Worm (Caenorhabditis elegans) whole organism, L4 larva: ENCODE results near the gene spp-28.

ENCODE experiments used
- D1046.2 ChIP-seq: fragments of 200-800 bp; sonication (Bioruptor generic); IDR thresholded peaks from 2 replicates; pipeline ENCODE4 v1.3.6; 2022; ENCODE audit warnings: missing genetic modification characterization, missing compliant biosample characterization
- F10B5.3 ChIP-seq: sonication (generic microtip); optimal IDR thresholded peaks from 2 replicates; lab custom pipeline; 2016; ENCODE audit warnings: mild to moderate bottlenecking, missing genetic modification characterization, missing compliant biosample characterization
- F49E8.2 ChIP-seq: sonication (generic microtip); optimal IDR thresholded peaks from 2 replicates; lab custom pipeline; 2016; ENCODE audit warnings: missing compliant biosample characterization, mild to moderate bottlenecking, missing genetic modification characterization, borderline replicate concordance
- R02D3.7 ChIP-seq: fragments of 150-350 bp; sonication (generic microtip); optimal IDR thresholded peaks from 3 replicates; lab custom pipeline; 2014; ENCODE audit warnings: missing biosample characterization, missing genetic modification characterization
- T26A8.4 ChIP-seq: fragments of 200-800 bp; sonication (Bioruptor generic); IDR thresholded peaks from 2 replicates; pipeline ENCODE4 v1.3.6; 2022; ENCODE audit warnings: missing genetic modification characterization, missing compliant biosample characterization
- Y5F2A.4 ChIP-seq: fragments of 200-800 bp; sonication (Bioruptor generic); optimal IDR thresholded peaks from 2 replicates; lab custom pipeline; 2018; ENCODE audit warnings: mild to moderate bottlenecking, missing genetic modification characterization, missing compliant biosample characterization
- ZK337.2 ChIP-seq: fragments of 200-800 bp; sonication (Bioruptor generic); IDR thresholded peaks from 2 replicates; pipeline ENCODE4 v1.3.6; 2022; ENCODE audit warnings: missing genetic modification reagents, missing genetic modification characterization, missing compliant biosample characterization
- aha-1 ChIP-seq: fragments of 150-350 bp; peaks from one replicate; lab custom pipeline; 2014; ENCODE audit warnings: missing biosample characterization, missing genetic modification characterization
- ceh-44 ChIP-seq: fragments of 200-800 bp; sonication (Bioruptor generic); IDR thresholded peaks from 2 replicates; pipeline ENCODE4 v1.3.6; 2022; ENCODE audit warnings: missing genetic modification reagents, missing genetic modification characterization, missing compliant biosample characterization
- ces-1 ChIP-seq: fragments of 150-350 bp; sonication (generic microtip); optimal IDR thresholded peaks from 4 replicates; lab custom pipeline; 2014; ENCODE audit warnings: missing biosample characterization, missing genetic modification reagents, missing genetic modification characterization
- ctbp-1 ChIP-seq: fragments of 200-800 bp; sonication (Bioruptor generic); IDR thresholded peaks from 2 replicates; pipeline ENCODE4 v1.3.6; 2022; ENCODE audit warnings: missing genetic modification reagents, missing genetic modification characterization, missing compliant biosample characterization
- daf-16 ChIP-seq, 3 experiments: sonication (generic microtip); optimal IDR thresholded peaks; 2 replicates each; lab custom pipeline; 2016 to 2017; ENCODE audit warnings: missing genetic modification characterization in 3 of 3, missing genetic modification reagents in 3 of 3, mild to moderate bottlenecking in 2 of 3, missing compliant biosample characterization in 2 of 3, missing biosample characterization in 1 of 3, moderate library complexity in 1 of 3
- daf-8 ChIP-seq: fragments of 200-800 bp; sonication (Bioruptor generic); IDR thresholded peaks from 2 replicates; pipeline ENCODE4 v1.3.6; 2022; ENCODE audit warnings: missing genetic modification characterization, missing compliant biosample characterization
- dmd-9 ChIP-seq: fragments of 200-800 bp; sonication (Bioruptor generic); IDR thresholded peaks from 2 replicates; pipeline ENCODE4 v1.3.6; 2022; ENCODE audit warnings: missing genetic modification reagents, missing genetic modification characterization, missing compliant biosample characterization
- fkh-10 ChIP-seq: fragments of 150-350 bp; optimal IDR thresholded peaks from 2 replicates; lab custom pipeline; 2014; ENCODE audit warnings: missing biosample characterization, missing genetic modification reagents, missing genetic modification characterization
- hlh-11 ChIP-seq: fragments of 200-800 bp; sonication (Bioruptor generic); optimal IDR thresholded peaks from 2 replicates; lab custom pipeline; 2018; ENCODE audit warnings: mild to moderate bottlenecking, missing genetic modification characterization, missing compliant biosample characterization
- lim-7 ChIP-seq: fragments of 200-800 bp; sonication (Bioruptor generic); IDR thresholded peaks from 2 replicates; pipeline ENCODE4 v1.3.6; 2022; ENCODE audit warnings: missing genetic modification characterization, missing compliant biosample characterization
- lin-29 ChIP-seq: fragments of 200-800 bp; sonication (Bioruptor generic); IDR thresholded peaks from 2 replicates; pipeline ENCODE4 v1.3.6; 2022; ENCODE audit warnings: missing genetic modification reagents, missing genetic modification characterization, missing compliant biosample characterization
- lin-38 ChIP-seq: fragments of 200-800 bp; sonication (Bioruptor generic); IDR thresholded peaks from 2 replicates; pipeline ENCODE4 v1.3.6; 2022; ENCODE audit warnings: missing genetic modification reagents, missing genetic modification characterization, missing compliant biosample characterization
- lsy-2 ChIP-seq, 2 experiments: fragments of 150-350 bp in 1 of 2; sonication (generic microtip) in 1 of 2; optimal IDR thresholded peaks; 2 replicates each; lab custom pipeline; 2014 to 2017; ENCODE audit warnings: missing biosample characterization in 2 of 2, missing genetic modification characterization in 2 of 2
- mdl-1 ChIP-seq, 2 experiments: fragments of 150-350 bp in 1 of 2; sonication (generic microtip) in 1 of 2; optimal IDR thresholded peaks; 2 replicates each; lab custom pipeline; 2014 to 2017; ENCODE audit warnings: missing biosample characterization in 2 of 2, missing genetic modification characterization in 2 of 2
- mdt-29 ChIP-seq: fragments of 200-800 bp; sonication (Bioruptor generic); IDR thresholded peaks from 2 replicates; pipeline ENCODE4 v1.3.6; 2022; ENCODE audit warnings: missing genetic modification reagents, missing genetic modification characterization, missing compliant biosample characterization
- nhr-11 ChIP-seq: fragments of 150-350 bp; optimal IDR thresholded peaks from 2 replicates; lab custom pipeline; 2014; ENCODE audit warnings: missing biosample characterization, missing genetic modification characterization
- nhr-42 ChIP-seq: fragments of 200-800 bp; sonication (Bioruptor generic); IDR thresholded peaks from 2 replicates; pipeline ENCODE4 v1.3.6; 2022; ENCODE audit warnings: missing genetic modification characterization, missing compliant biosample characterization
- nhr-6 ChIP-seq: fragments of 150-350 bp; optimal IDR thresholded peaks from 2 replicates; lab custom pipeline; 2014; ENCODE audit warnings: missing biosample characterization, missing genetic modification characterization
- pha-4 ChIP-seq, 2 experiments: fragments of 150-350 bp in 1 of 2; fragments of 200-800 bp in 1 of 2; sonication (Bioruptor generic) in 1 of 2; IDR thresholded peaks in 1 of 2; optimal IDR thresholded peaks in 1 of 2; 2 replicates each; pipeline versions ENCODE4 v1.3.6 to Lab custom; 2014 to 2022; ENCODE audit warnings: missing genetic modification characterization in 2 of 2, missing genetic modification reagents in 2 of 2, missing biosample characterization in 1 of 2, missing compliant biosample characterization in 1 of 2
- spr-3 ChIP-seq: fragments of 200-800 bp; sonication (Bioruptor generic); optimal IDR thresholded peaks from 2 replicates; lab custom pipeline; 2018; ENCODE audit warnings: mild to moderate bottlenecking, missing genetic modification characterization, missing compliant biosample characterization
- unc-130 ChIP-seq: sonication (generic microtip); optimal IDR thresholded peaks from 2 replicates; lab custom pipeline; 2016; ENCODE audit warnings: missing genetic modification reagents, missing genetic modification characterization, missing compliant biosample characterization
- unc-62 ChIP-seq, 3 experiments: fragments of 150-350 bp in 1 of 3; sonication (generic microtip); optimal IDR thresholded peaks in 2 of 3; peaks in 1 of 3; 1 replicate in 1 of 3; 2 replicates in 2 of 3; lab custom pipeline; 2014 to 2017; ENCODE audit warnings: missing biosample characterization in 3 of 3, missing genetic modification characterization in 3 of 3, missing genetic modification reagents in 3 of 3, missing genotype in 1 of 3
- zag-1 ChIP-seq: fragments of 150-350 bp; optimal IDR thresholded peaks from 2 replicates; lab custom pipeline; 2014; ENCODE audit warnings: missing biosample characterization, missing genetic modification characterization
- zfp-3 ChIP-seq: fragments of 200-800 bp; sonication (Bioruptor generic); conservative IDR thresholded peaks from 2 replicates; pipeline ENCODE4 v1.3.6; 2022; ENCODE audit warnings: missing genetic modification reagents, missing genetic modification characterization, missing compliant biosample characterization

Gene spp-28

DNA sequence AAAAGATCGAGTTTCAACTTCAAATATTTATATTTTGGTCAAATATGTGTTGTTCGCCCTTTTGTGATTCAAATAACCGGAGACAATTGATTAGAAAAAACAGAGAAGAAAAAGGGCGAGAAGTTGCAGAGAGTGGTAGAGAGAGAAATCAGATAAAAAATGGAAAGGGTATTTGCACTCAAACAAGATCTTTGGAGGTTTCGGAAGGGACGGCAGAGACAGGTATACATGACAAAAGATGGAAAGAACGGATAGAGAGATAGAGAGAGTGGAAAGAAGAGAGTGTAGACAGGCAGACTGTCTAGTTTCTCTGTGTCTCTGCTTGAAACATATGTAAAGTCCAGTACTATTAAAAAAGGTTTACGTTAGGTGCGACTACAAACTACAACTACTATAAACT, 46.0 kb upstream of the spp-28 start (continued):
- TF ChIP-seq daf-16 (GFP tag; optimal IDR thresholded peaks at IDR 0.05; lab: Kevin White, UChicago) (no peak), daf-16 (tag; optimal IDR thresholded peaks at IDR 0.05; lab: Kevin White, UChicago) (no peak), unc-62 (GFP tag; optimal IDR thresholded peaks at IDR 0.05 in 1 of 2; lab: Kevin White, UChicago) (peak in 1 of 2 experiments; percentile 62), unc-62 (tag; optimal IDR thresholded peaks at IDR 0.05; lab: Kevin White, UChicago) (no peak), Y5F2A.4 (GFP tag; lab: Kevin White, UChicago) (no peak), D1046.2 (GFP tag; lab: Robert Waterston, UW) (no peak), lim-7 (GFP tag; lab: Robert Waterston, UW) (no peak)

- TF ChIP-seq F10B5.3 (tag; lab: Kevin White, UChicago) (no peak), spr-3 (GFP tag; lab: Kevin White, UChicago) (no peak), dmd-9 (GFP tag; lab: Robert Waterston, UW) (no peak), daf-8 (GFP tag; lab: Robert Waterston, UW) (no peak), zag-1 (tag; lab: Kevin White, UChicago) (no peak), hlh-11 (tag; lab: Kevin White, UChicago) (no peak), mdt-29 (no peak), zfp-3 (no peak), nhr-6 (tag; lab: Kevin White, UChicago) (no peak)
These were observed 44.6 kb upstream of the spp-28 start for ce11 chrIII:4234642-4235295.

ce11 chrIII:4232811-4233269, 42.7 kb upstream of the spp-28 start, which contains the start of gene nhr-20:
Gene nhr-20 (minus strand): TSS chrIII:4233219.
- TF ChIP-seq aha-1 (tag; lab: Kevin White, UChicago), result peak; percentile 90
- no peak for TF ChIP-seq nhr-11
- TF ChIP-seq ces-1 (GFP tag; lab: Kevin White, UChicago), result no peak
- no peak for TF ChIP-seq ceh-44 (GFP tag; lab: Robert Waterston, UW)
- TF ChIP-seq, all 104 proteins: peak for 1

ce11 chrIII:4231372-4231771, 41.2 kb upstream of the spp-28 start:
- no peak for TF ChIP-seq fkh-10 (GFP tag; lab: Kevin White, UChicago)
- TF ChIP-seq nhr-42 (GFP tag; lab: Robert Waterston, UW), result no peak
- peak in 1 of 2 experiments; percentile 93 for TF ChIP-seq unc-62 (GFP tag; optimal IDR thresholded peaks at IDR 0.05 in 1 of 2; lab: Kevin White, UChicago)
- TF ChIP-seq unc-62 (tag; optimal IDR thresholded peaks at IDR 0.05; lab: Kevin White, UChicago), result no peak
- no peak for TF ChIP-seq ZK337.2 (GFP tag; lab: Robert Waterston, UW)

- TF ChIP-seq nhr-6 (tag; lab: Kevin White, UChicago) (no peak), lsy-2 (tag; optimal IDR thresholded peaks at IDR 0.05; lab: Kevin White, UChicago) (peak in 1 of 2 experiments; percentile 27), lim-7 (GFP tag; lab: Robert Waterston, UW) (no peak), dmd-9 (GFP tag; lab: Robert Waterston, UW) (no peak), pha-4 (GFP tag; IDR thresholded peaks at IDR 0.05; lab: Robert Waterston, UW) (no peak), pha-4 (tag; optimal IDR thresholded peaks at IDR 0.05; lab: Kevin White, UChicago) (no peak), mdl-1 (tag; optimal IDR thresholded peaks at IDR 0.05; lab: Kevin White, UChicago) (no peak), ctbp-1 (GFP tag; lab: Robert Waterston, UW) (no peak), Y5F2A.4 (GFP tag; lab: Kevin White, UChicago) (no peak), lin-38 (no peak), unc-130 (GFP tag; lab: Kevin White, UChicago) (peak; percentile 18)
These were observed 40.0 kb upstream of the spp-28 start for ce11 chrIII:4230092-4230491.

- no peak for TF ChIP-seq R02D3.7
- no peak for TF ChIP-seq T26A8.4
- TF ChIP-seq pha-4 (GFP tag; IDR thresholded peaks at IDR 0.05; lab: Robert Waterston, UW), result no peak
- no peak for TF ChIP-seq pha-4 (tag; optimal IDR thresholded peaks at IDR 0.05; lab: Kevin White, UChicago)
- TF ChIP-seq aha-1 (tag; lab: Kevin White, UChicago), result peak; percentile 2
- TF ChIP-seq F49E8.2 (tag; lab: Kevin White, UChicago), result no peak
- TF ChIP-seq lin-29, result no peak
These were observed 38.7 kb upstream of the spp-28 start, which contains the start of gene F43C1.5 for ce11 chrIII:4228841-4229240. Gene F43C1.5 (plus strand): TSS chrIII:4229141.
